Fruit fly (Drosophila melanogaster) whole organism: Measurements from ENCODE around the gene CG43094.

Experiments used
- CG8478 ChIP-seq: fragments of >200 bp; optimal IDR thresholded peaks from 2 replicates; lab custom pipeline; 2018; ENCODE audit warnings: inconsistent platforms
- Dll ChIP-seq: fragments of >200 bp; optimal IDR thresholded peaks from 2 replicates; lab custom pipeline; 2017
- pan ChIP-seq: fragments of >200 bp; optimal IDR thresholded peaks from 2 replicates; lab custom pipeline; 2017
- psq ChIP-seq: fragments of >200 bp; optimal IDR thresholded peaks from 2 replicates; lab custom pipeline; 2017
- usp ChIP-seq: fragments of >200 bp; optimal IDR thresholded peaks from 2 replicates; lab custom pipeline; 2017; ENCODE audit warnings: missing biosample characterization, missing genetic modification characterization, mixed read lengths

DNA sequence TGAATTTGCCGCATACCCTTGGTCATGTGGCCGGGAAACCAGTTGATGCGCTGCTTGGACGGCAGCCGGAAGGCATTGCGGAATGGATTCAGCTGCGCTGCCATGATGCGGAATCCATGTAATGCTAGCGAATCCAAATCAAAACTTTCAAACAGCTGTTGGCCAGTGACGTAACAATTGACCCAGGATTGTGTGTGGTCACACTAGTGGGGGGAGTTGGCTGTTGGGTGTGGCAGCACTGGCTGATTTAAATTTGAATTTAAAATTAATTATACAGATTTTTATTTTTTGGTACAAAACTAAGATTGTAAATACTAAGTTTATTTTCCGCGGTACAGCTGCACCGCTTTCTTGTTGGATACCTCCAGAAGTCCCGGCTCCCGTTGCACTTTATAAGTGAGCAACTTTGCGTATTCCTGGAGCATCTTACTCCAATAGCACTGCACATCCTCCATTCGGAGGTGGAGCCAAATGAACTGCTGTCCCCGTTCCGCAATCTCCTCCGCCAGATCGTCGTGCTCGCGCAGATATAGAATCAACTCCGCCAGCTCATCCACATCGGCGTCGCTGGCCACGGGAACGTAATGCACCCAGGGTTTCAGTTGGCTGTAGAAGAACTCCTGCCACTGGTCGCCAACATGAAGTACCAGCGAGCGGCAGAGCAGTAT, 23.2 kb downstream of the CG43094 start, which contains the start of gene CG17141:
- no peak for TF ChIP-seq CG8478 (lab: Kevin White, UChicago)
- TF ChIP-seq usp (GFP tag; lab: Kevin White, UChicago): no peak
- no peak for TF ChIP-seq pan (lab: Kevin White, UChicago)
- TF ChIP-seq psq (lab: Kevin White, UChicago): no peak
- TF ChIP-seq Dll (lab: Kevin White, UChicago): no peak
